ENCODE assay signal across 2 fruit fly cellular contexts in genomic region chrX:8835126-8835525, dm6.
TF ChIP-seq lines count a peak whose summit lies in the region.

No protein-coding gene starts in this region.

TF ChIP-seq in whole organism, embryonic, 481 proteins besides CTCF, POLR2A, EP300 and RAD21 (continued from another document and continues in another):
- TF ChIP-seq bsh (GFP tag; optimal IDR thresholded peaks at IDR 0.05; lab: Kevin White, UChicago) (peak in 1 of 2 experiments; percentile 56), ci (GFP tag; IDR thresholded peaks at IDR 0.05; lab: Robert Waterston, UW) (peak; percentile 76), tgo (GFP tag; IDR thresholded peaks at IDR 0.05; lab: Robert Waterston, UW) (no peak), CG6272 (GFP tag; IDR thresholded peaks at IDR 0.05; lab: Robert Waterston, UW) (0 out of 2 replicates have a peak, but pooled peaks have one; percentile 32), tap (tag; optimal IDR thresholded peaks at IDR 0.05; lab: Kevin White, UChicago) (no peak), E2f1 (GFP tag; IDR thresholded peaks at IDR 0.05; lab: Robert Waterston, UW) (peak; percentile 39; the same call in 1 of the 2 replicates), Blimp-1 (GFP tag; optimal IDR thresholded peaks at IDR 0.05; lab: Kevin White, UChicago) (peak; percentile 50), CG17361 (GFP tag; IDR thresholded peaks at IDR 0.05; lab: Robert Waterston, UW) (peak; percentile 42; the same call in 2 of the 3 replicates), dysf (GFP tag; IDR thresholded peaks at IDR 0.05; lab: Robert Waterston, UW) (peak; percentile 35; the same call in 1 of the 3 replicates), ara (GFP tag; IDR thresholded peaks at IDR 0.05; lab: Robert Waterston, UW) (peak; percentile 58; the same call in 1 of the 2 replicates), CG15514 (GFP tag; optimal IDR thresholded peaks at IDR 0.05; lab: Kevin White, UChicago) (no peak), CG10959 (GFP tag; IDR thresholded peaks at IDR 0.05; lab: Robert Waterston, UW) (peak; percentile 57), CG10979 (tag; optimal IDR thresholded peaks at IDR 0.05; lab: Kevin White, UChicago) (peak; percentile 52), amos (GFP tag; IDR thresholded peaks at IDR 0.05; lab: Robert Waterston, UW; ENCODE audit: partially characterized antibody) (no peak), bigmax (GFP tag; optimal IDR thresholded peaks at IDR 0.05; lab: Kevin White, UChicago) (no peak), ato (GFP tag; IDR thresholded peaks at IDR 0.05; lab: Robert Waterston, UW; ENCODE audit: partially characterized antibody) (no peak), lbe (GFP tag; optimal IDR thresholded peaks at IDR 0.05; lab: Kevin White, UChicago) (no peak), CG5245 (GFP tag; optimal IDR thresholded peaks at IDR 0.05; lab: Kevin White, UChicago) (no peak), Hmr (GFP tag; optimal IDR thresholded peaks at IDR 0.05; lab: Kevin White, UChicago) (no peak), CG9817 (tag; optimal IDR thresholded peaks at IDR 0.05; lab: Kevin White, UChicago) (no peak), Atf-2 (GFP tag; optimal IDR thresholded peaks at IDR 0.05; lab: Kevin White, UChicago) (no peak), ase (GFP tag; IDR thresholded peaks at IDR 0.05; lab: Robert Waterston, UW) (no peak), sisA (GFP tag; IDR thresholded peaks at IDR 0.05; lab: Robert Waterston, UW) (peak; percentile 54), nom (GFP tag; optimal IDR thresholded peaks at IDR 0.05; lab: Kevin White, UChicago) (no peak), CG11398 (GFP tag; optimal IDR thresholded peaks at IDR 0.05; lab: Kevin White, UChicago) (no peak), CG10267 (tag; optimal IDR thresholded peaks at IDR 0.05; lab: Kevin White, UChicago) (peak; percentile 10), ssp (GFP tag; IDR thresholded peaks at IDR 0.05; lab: Robert Waterston, UW) (0 out of 2 replicates have a peak, but pooled peaks have one; percentile 32), CG8924 (tag; optimal IDR thresholded peaks at IDR 0.05; lab: Kevin White, UChicago) (no peak), cato (GFP tag; optimal IDR thresholded peaks at IDR 0.05; lab: Kevin White, UChicago; ENCODE audit: borderline replicate concordance) (no peak), Dbx (GFP tag; IDR thresholded peaks at IDR 0.05; lab: Robert Waterston, UW) (no peak), H2.0 (GFP tag; IDR thresholded peaks at IDR 0.05; lab: Robert Waterston, UW) (0 out of 2 replicates have a peak, but pooled peaks have one; percentile 15), CG2129 (GFP tag; IDR thresholded peaks at IDR 0.05; lab: Robert Waterston, UW; ENCODE audit: partially characterized antibody) (no peak), CG6175 (GFP tag; IDR thresholded peaks at IDR 0.05; lab: Robert Waterston, UW) (no peak), nerfin-1 (tag; optimal IDR thresholded peaks at IDR 0.05; lab: Kevin White, UChicago) (no peak), CG32772 (GFP tag; IDR thresholded peaks at IDR 0.05; lab: Robert Waterston, UW) (peak; percentile 50; the same call in 1 of the 2 replicates), nau (GFP tag; optimal IDR thresholded peaks at IDR 0.05; lab: Kevin White, UChicago) (no peak), jumu (GFP tag; optimal IDR thresholded peaks at IDR 0.05; lab: Kevin White, UChicago) (peak; percentile 7), Hey (tag; optimal IDR thresholded peaks at IDR 0.05; lab: Kevin White, UChicago) (no peak), CG7839 (tag; optimal IDR thresholded peaks at IDR 0.05; lab: Kevin White, UChicago) (peak; percentile 62), eve (GFP tag; optimal IDR thresholded peaks at IDR 0.05; lab: Kevin White, UChicago) (no peak), Antp (GFP tag; optimal IDR thresholded peaks at IDR 0.05; lab: Kevin White, UChicago) (peak; percentile 33), en (GFP tag; optimal IDR thresholded peaks at IDR 0.05; lab: Kevin White, UChicago) (no peak), Dp (GFP tag; optimal IDR thresholded peaks at IDR 0.05; lab: Kevin White, UChicago) (no peak), D (optimal IDR thresholded peaks at IDR 0.05; lab: Kevin White, UChicago) (no peak), D (GFP tag; optimal IDR thresholded peaks at IDR 0.05; lab: Kevin White, UChicago) (peak; percentile 25), CG9609 (GFP tag; optimal IDR thresholded peaks at IDR 0.05; lab: Kevin White, UChicago) (no peak), grau (tag; optimal IDR thresholded peaks at IDR 0.05; lab: Kevin White, UChicago) (peak; percentile 67), esg (GFP tag; conservative IDR thresholded peaks at IDR 0.05; lab: Robert Waterston, UW) (no peak), schlank (tag; optimal IDR thresholded peaks at IDR 0.05; lab: Kevin White, UChicago) (no peak), CG6791 (GFP tag; IDR thresholded peaks at IDR 0.05; lab: Robert Waterston, UW; ENCODE audit: partially characterized antibody) (no peak), CG14667 (GFP tag; IDR thresholded peaks at IDR 0.05; lab: Robert Waterston, UW) (0 out of 2 replicates have a peak, but pooled peaks have one; percentile 26), tin (GFP tag; optimal IDR thresholded peaks at IDR 0.05; lab: Kevin White, UChicago) (peak; percentile 12), CG7357 (GFP tag; IDR thresholded peaks at IDR 0.05; lab: Robert Waterston, UW) (no peak), NC2α (GFP tag; optimal IDR thresholded peaks at IDR 0.05; lab: Kevin White, UChicago) (no peak), CG31224 (GFP tag; IDR thresholded peaks at IDR 0.05; lab: Robert Waterston, UW) (no peak), dpn (GFP tag; optimal IDR thresholded peaks at IDR 0.05; lab: Kevin White, UChicago) (peak in 1 of 2 experiments; percentile 3), Gsc (GFP tag; IDR thresholded peaks at IDR 0.05; lab: Robert Waterston, UW) (no peak), CG12219 (GFP tag; optimal IDR thresholded peaks at IDR 0.05; lab: Kevin White, UChicago) (no peak), CG9215 (GFP tag; IDR thresholded peaks at IDR 0.05; lab: Robert Waterston, UW) (no peak), Awh (GFP tag; IDR thresholded peaks at IDR 0.05; lab: Robert Waterston, UW) (0 out of 2 replicates have a peak, but pooled peaks have one; percentile 36), ac (GFP tag; optimal IDR thresholded peaks at IDR 0.05; lab: Kevin White, UChicago) (no peak), CG31441 (GFP tag; IDR thresholded peaks at IDR 0.05; lab: Robert Waterston, UW) (peak; percentile 30; the same call in 1 of the 2 replicates), CG14050 (GFP tag; IDR thresholded peaks at IDR 0.05; lab: Robert Waterston, UW) (no peak), Sry-β (GFP tag; optimal IDR thresholded peaks at IDR 0.05; lab: Kevin White, UChicago) (no peak), CG8388 (GFP tag; optimal IDR thresholded peaks at IDR 0.05; lab: Kevin White, UChicago) (peak; percentile 3)

TF ChIP-seq in whole organism, prepupa, 60 proteins besides CTCF, POLR2A, EP300 and RAD21 (continued from another document):
- TF ChIP-seq dsx (GFP tag; optimal IDR thresholded peaks at IDR 0.05; lab: Kevin White, UChicago; ENCODE audit: poor library complexity, severe bottlenecking) (no peak), CG11902 (GFP tag; optimal IDR thresholded peaks at IDR 0.05; lab: Kevin White, UChicago) (no peak), Eip78C (GFP tag; lab: Kevin White, UChicago) (peak; percentile 56), CG7368 (GFP tag; optimal IDR thresholded peaks at IDR 0.05; lab: Kevin White, UChicago) (no peak), CG8319 (GFP tag; optimal IDR thresholded peaks at IDR 0.05; lab: Kevin White, UChicago) (no peak), CG3032 (tag; optimal IDR thresholded peaks at IDR 0.05; lab: Kevin White, UChicago) (no peak), CG6163 (GFP tag; IDR thresholded peaks at IDR 0.05; lab: Robert Waterston, UW) (peak; percentile 67), CG10631 (GFP tag; optimal IDR thresholded peaks at IDR 0.05; lab: Kevin White, UChicago) (peak; percentile 14), achi (GFP tag; optimal IDR thresholded peaks at IDR 0.05; lab: Kevin White, UChicago) (peak; percentile 14), Lpt (GFP tag; optimal IDR thresholded peaks at IDR 0.05; lab: Kevin White, UChicago) (no peak), CG6276 (GFP tag; optimal IDR thresholded peaks at IDR 0.05; lab: Kevin White, UChicago) (no peak), topi (GFP tag; optimal IDR thresholded peaks at IDR 0.05; lab: Kevin White, UChicago) (peak; percentile 3), cyc (GFP tag; optimal IDR thresholded peaks at IDR 0.05; lab: Kevin White, UChicago) (no peak), dac (GFP tag; optimal IDR thresholded peaks at IDR 0.05; lab: Kevin White, UChicago) (no peak), esn (GFP tag; optimal IDR thresholded peaks at IDR 0.05; lab: Kevin White, UChicago) (peak; percentile 31), CG11294 (GFP tag; IDR thresholded peaks at IDR 0.05; lab: Robert Waterston, UW) (no peak), CG8632 (GFP tag; optimal IDR thresholded peaks at IDR 0.05; lab: Kevin White, UChicago) (no peak), CG6808 (GFP tag; optimal IDR thresholded peaks at IDR 0.05; lab: Kevin White, UChicago) (no peak), acj6 (GFP tag; optimal IDR thresholded peaks at IDR 0.05; lab: Kevin White, UChicago) (no peak), Sox102F (GFP tag; optimal IDR thresholded peaks at IDR 0.05; lab: Kevin White, UChicago) (no peak), CG31627 (GFP tag; optimal IDR thresholded peaks at IDR 0.05; lab: Kevin White, UChicago) (peak; percentile 10), Ets21C (GFP tag; optimal IDR thresholded peaks at IDR 0.05; lab: Kevin White, UChicago) (no peak), CG32006 (GFP tag; optimal IDR thresholded peaks at IDR 0.05; lab: Kevin White, UChicago) (peak; percentile 42), Blimp-1 (GFP tag; optimal IDR thresholded peaks at IDR 0.05; lab: Kevin White, UChicago) (no peak), CG10669 (GFP tag; optimal IDR thresholded peaks at IDR 0.05; lab: Kevin White, UChicago) (no peak), Ets96B (tag; optimal IDR thresholded peaks at IDR 0.05; lab: Kevin White, UChicago) (no peak), eg (GFP tag; IDR thresholded peaks at IDR 0.05; lab: Robert Waterston, UW) (no peak), CG15336 (GFP tag; IDR thresholded peaks at IDR 0.05; lab: Robert Waterston, UW) (peak; percentile 52), CG6854 (GFP tag; optimal IDR thresholded peaks at IDR 0.05; lab: Kevin White, UChicago) (no peak), CG8119 (GFP tag; IDR thresholded peaks at IDR 0.05; lab: Robert Waterston, UW) (peak; percentile 52; the same call in 1 of the 3 replicates), svp (GFP tag; lab: Kevin White, UChicago) (no peak), CG4318 (GFP tag; optimal IDR thresholded peaks at IDR 0.05; lab: Kevin White, UChicago) (no peak), CG1621 (tag; optimal IDR thresholded peaks at IDR 0.05; lab: Kevin White, UChicago) (no peak), Sox15 (GFP tag; optimal IDR thresholded peaks at IDR 0.05; lab: Kevin White, UChicago) (no peak), Hr4 (GFP tag; optimal IDR thresholded peaks at IDR 0.05; lab: Kevin White, UChicago) (peak; percentile 27), CG11762 (GFP tag; optimal IDR thresholded peaks at IDR 0.05; lab: Kevin White, UChicago; ENCODE audit: insufficient read depth) (no peak)
